Fruit fly (Drosophila melanogaster): ENCODE results near the gene CG18666.

CG18666 gene

dm6 chr2L:11037583-11038517 is 3.3 kb downstream of the CG18666 start (continued):
- TF ChIP-seq wor (GFP tag; IDR thresholded peaks at IDR 0.05): 0 out of 2 replicates have a peak, but pooled peaks have one; percentile 24
- TF ChIP-seq lbe (GFP tag; optimal IDR thresholded peaks at IDR 0.05): no peak
- peak; percentile 58 for TF ChIP-seq NC2α (GFP tag; optimal IDR thresholded peaks at IDR 0.05)
- TF ChIP-seq ranshi (GFP tag; IDR thresholded peaks at IDR 0.05): peak; percentile 44; the same call in 1 of the 2 replicates
- no peak for TF ChIP-seq CG11398 (GFP tag; optimal IDR thresholded peaks at IDR 0.05)
- TF ChIP-seq gem (tag; optimal IDR thresholded peaks at IDR 0.05): peak; percentile 87
- TF ChIP-seq run (tag; optimal IDR thresholded peaks at IDR 0.05): peak; percentile 31
- peak; percentile 47; the same call in 1 of the 2 replicates for TF ChIP-seq klu (GFP tag; IDR thresholded peaks at IDR 0.05)
- TF ChIP-seq CG17359 (tag; optimal IDR thresholded peaks at IDR 0.05): peak; percentile 17
- TF ChIP-seq CG18476 (GFP tag; optimal IDR thresholded peaks at IDR 0.05): no peak
- TF ChIP-seq Lhr (GFP tag; optimal IDR thresholded peaks at IDR 0.05): peak; percentile 23
- peak; percentile 69 for TF ChIP-seq CG11504 (tag; optimal IDR thresholded peaks at IDR 0.05)
- TF ChIP-seq CG13775 (GFP tag; optimal IDR thresholded peaks at IDR 0.05): peak; percentile 50
- no peak for TF ChIP-seq zen (tag; optimal IDR thresholded peaks at IDR 0.05)
- TF ChIP-seq ken (GFP tag; IDR thresholded peaks at IDR 0.05): no peak; the same call in 2 of the 3 replicates
- TF ChIP-seq CG12659 (GFP tag; optimal IDR thresholded peaks at IDR 0.05): peak; percentile 34
- TF ChIP-seq hb (GFP tag; IDR thresholded peaks at IDR 0.05; ENCODE audit: partially characterized antibody): no peak
- peak; percentile 15; the same call in 1 of the 3 replicates for TF ChIP-seq Aef1 (GFP tag; IDR thresholded peaks at IDR 0.05)
- peak; percentile 36 for TF ChIP-seq CG1529 (GFP tag; optimal IDR thresholded peaks at IDR 0.05)
- peak; percentile 52 for TF ChIP-seq Sox100B (GFP tag; optimal IDR thresholded peaks at IDR 0.05)
- TF ChIP-seq gsb (GFP tag; IDR thresholded peaks at IDR 0.05): no peak
- TF ChIP-seq Gsc (GFP tag; IDR thresholded peaks at IDR 0.05): no peak
- 0 out of 2 replicates have a peak, but pooled peaks have one; percentile 7 for TF ChIP-seq al (GFP tag; IDR thresholded peaks at IDR 0.05)
- no peak for TF ChIP-seq hbn (GFP tag; IDR thresholded peaks at IDR 0.05; ENCODE audit: partially characterized antibody)
- TF ChIP-seq Ets65A (GFP tag): peak; percentile 67
- TF ChIP-seq tap (tag; optimal IDR thresholded peaks at IDR 0.05): no peak
- peak; percentile 36 for TF ChIP-seq CG16863 (GFP tag; optimal IDR thresholded peaks at IDR 0.05)
- TF ChIP-seq fd102C (GFP tag; optimal IDR thresholded peaks at IDR 0.05): no peak
- TF ChIP-seq grn (GFP tag; optimal IDR thresholded peaks at IDR 0.05): peak; percentile 65
- TF ChIP-seq Ets97D (GFP tag; optimal IDR thresholded peaks at IDR 0.05): no peak
- TF ChIP-seq MBD-R2 (GFP tag; IDR thresholded peaks at IDR 0.05): no peak
- no peak for TF ChIP-seq CG6683 (GFP tag; optimal IDR thresholded peaks at IDR 0.05)
- TF ChIP-seq CG15479 (GFP tag; optimal IDR thresholded peaks at IDR 0.05): no peak
- 0 out of 2 replicates have a peak, but pooled peaks have one; percentile 20 for TF ChIP-seq CG6272 (GFP tag; IDR thresholded peaks at IDR 0.05)
- no peak for TF ChIP-seq Eip74EF (GFP tag; optimal IDR thresholded peaks at IDR 0.05)
- TF ChIP-seq CG14965 (GFP tag; optimal IDR thresholded peaks at IDR 0.05; ENCODE audit: borderline replicate concordance): no peak
- peak; percentile 2 for TF ChIP-seq CG8944 (GFP tag; optimal IDR thresholded peaks at IDR 0.05)
- TF ChIP-seq CG32772 (GFP tag; IDR thresholded peaks at IDR 0.05): no peak; the same call in none of the 2 replicates
- no peak for TF ChIP-seq CG6765 (GFP tag; optimal IDR thresholded peaks at IDR 0.05)
- TF ChIP-seq tna (GFP tag; IDR thresholded peaks at IDR 0.05; ENCODE audit: partially characterized antibody): no peak
- no peak for TF ChIP-seq tll (GFP tag; optimal IDR thresholded peaks at IDR 0.05)
- TF ChIP-seq Optix (GFP tag; IDR thresholded peaks at IDR 0.05): 0 out of 3 replicates have a peak, but pooled peaks have one; percentile 7
- no peak for TF ChIP-seq CG10274 (GFP tag; optimal IDR thresholded peaks at IDR 0.05)
- TF ChIP-seq CG17612 (GFP tag; IDR thresholded peaks at IDR 0.05): no peak
- no peak for TF ChIP-seq BEAF-32 (GFP tag; optimal IDR thresholded peaks at IDR 0.05)
- TF ChIP-seq CG4424 (GFP tag; optimal IDR thresholded peaks at IDR 0.05): peak; percentile 46
- TF ChIP-seq jumu (GFP tag; optimal IDR thresholded peaks at IDR 0.05): no peak

Measured in whole organism, embryonic.